Worm (Caenorhabditis elegans) whole organism, late embryonic: ENCODE data around the gene ints-9.
"Not testable (repeated sequence)": the region's sequence is repeated elsewhere in the genome, so short reads cannot be mapped to it uniquely, and the experiment has no call there.

Experiments
- ahr-1 ChIP-seq: sonication (generic microtip); optimal IDR thresholded peaks from 2 replicates; lab custom pipeline; 2016; ENCODE audit warnings: missing genetic modification characterization, missing compliant biosample characterization
- dve-1 ChIP-seq: sonication (generic microtip); optimal IDR thresholded peaks from 2 replicates; lab custom pipeline; 2017; ENCODE audit warnings: antibody characterized with exemption, mild to moderate bottlenecking, missing genetic modification characterization, missing compliant biosample characterization
- ets-4 ChIP-seq: sonication (generic microtip); optimal IDR thresholded peaks from 2 replicates; lab custom pipeline; 2016; ENCODE audit warnings: missing genetic modification characterization, missing compliant biosample characterization
- fax-1 ChIP-seq: sonication (generic microtip); optimal IDR thresholded peaks from 2 replicates; lab custom pipeline; 2016; ENCODE audit warnings: missing genotype, missing genetic modification characterization, missing compliant biosample characterization
- nfya-1 ChIP-seq: sonication (generic microtip); optimal IDR thresholded peaks from 2 replicates; lab custom pipeline; 2017; ENCODE audit warnings: missing genetic modification characterization, mild to moderate bottlenecking, missing compliant biosample characterization, antibody characterized with exemption, moderate library complexity
- nhr-11 ChIP-seq: fragments of 150-350 bp; optimal IDR thresholded peaks from 2 replicates; lab custom pipeline; 2014; ENCODE audit warnings: missing biosample characterization, missing genetic modification characterization
- pha-4 ChIP-seq: fragments of 150-350 bp; optimal IDR thresholded peaks from 2 replicates; lab custom pipeline; 2018; ENCODE audit warnings: missing biosample characterization, missing genetic modification reagents, missing genetic modification characterization
- pros-1 ChIP-seq: fragments of 150-350 bp; optimal IDR thresholded peaks from 2 replicates; lab custom pipeline; 2014; ENCODE audit warnings: missing biosample characterization, missing genetic modification reagents, missing genetic modification characterization
- rnt-1 ChIP-seq: sonication (generic microtip); optimal IDR thresholded peaks from 2 replicates; lab custom pipeline; 2016; ENCODE audit warnings: missing genetic modification characterization, missing compliant biosample characterization
- syd-9 ChIP-seq: sonication (generic microtip); optimal IDR thresholded peaks from 2 replicates; lab custom pipeline; 2016; ENCODE audit warnings: mild to moderate bottlenecking, missing genetic modification characterization, moderate library complexity, missing compliant biosample characterization
- ttx-3 ChIP-seq: sonication (generic microtip); optimal IDR thresholded peaks from 2 replicates; lab custom pipeline; 2016; ENCODE audit warnings: missing genetic modification reagents, missing genetic modification characterization, missing compliant biosample characterization
- unc-55 ChIP-seq: sonication (generic microtip); optimal IDR thresholded peaks from 2 replicates; lab custom pipeline; 2017; ENCODE audit warnings: missing biosample characterization, missing genetic modification reagents, missing genetic modification characterization

DNA sequence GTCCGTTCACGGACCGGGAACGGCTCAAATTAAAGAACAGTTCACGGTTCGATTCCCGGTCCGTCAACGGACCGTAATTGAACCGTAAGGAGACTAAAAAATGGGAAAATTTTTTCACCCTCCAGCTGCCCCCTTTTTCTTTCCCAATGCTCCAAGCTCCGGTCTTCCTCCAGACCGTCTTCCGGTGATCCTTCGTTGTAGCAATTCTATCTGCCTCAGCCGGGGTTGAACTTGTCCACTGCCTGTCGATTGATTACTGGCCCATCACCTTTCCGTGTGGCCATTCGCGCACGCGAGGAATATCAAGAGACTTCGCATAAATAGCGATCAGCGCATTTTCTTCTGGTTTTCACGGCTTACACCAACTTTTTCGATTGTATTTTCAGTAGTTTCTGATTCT lies 27.1 kb upstream of the ints-9 start:
- TF ChIP-seq syd-9; ets-4; pha-4 (tag; lab: Kevin White, UChicago); unc-55 (GFP tag; lab: Kevin White, UChicago); nhr-11 (tag; lab: Kevin White, UChicago); fax-1 (tag; lab: Kevin White, UChicago); dve-1; nfya-1; rnt-1 (tag; lab: Kevin White, UChicago); ttx-3 (tag; lab: Kevin White, UChicago); pros-1 (tag; lab: Kevin White, UChicago); ahr-1 (tag; lab: Kevin White, UChicago): not testable (repeated sequence)
